Worm (Caenorhabditis elegans) whole organism, midembryonic: Measurements from ENCODE around the gene H40L08.2.

Experiments used
- T22C8.4 ChIP-seq: fragments of 200-800 bp; sonication (Bioruptor generic); IDR thresholded peaks from 2 replicates; pipeline ENCODE4 v1.3.6; 2022; ENCODE audit warnings: missing genetic modification characterization, missing compliant biosample characterization
- cog-1 ChIP-seq: sonication (generic microtip); optimal IDR thresholded peaks from 2 replicates; lab custom pipeline; 2016; ENCODE audit warnings: missing genetic modification characterization, missing compliant biosample characterization
- flt-1 ChIP-seq: fragments of 200-800 bp; sonication (Bioruptor generic); IDR thresholded peaks from 2 replicates; pipeline ENCODE4 v1.3.6; 2022; ENCODE audit warnings: missing genetic modification characterization, missing compliant biosample characterization
- klf-2 ChIP-seq: fragments of 200-800 bp; sonication (Bioruptor generic); conservative IDR thresholded peaks from 2 replicates; pipeline ENCODE4 v1.3.6; 2022; ENCODE audit warnings: missing genetic modification reagents, missing genetic modification characterization, missing compliant biosample characterization
- med-1 ChIP-seq: sonication (generic microtip); optimal IDR thresholded peaks from 2 replicates; lab custom pipeline; 2017; ENCODE audit warnings: missing genetic modification characterization, mild to moderate bottlenecking, missing compliant biosample characterization, antibody characterized with exemption, missing genetic modification reagents; ENCODE audit not compliant: insufficient read depth
- ref-1 ChIP-seq: fragments of 200-800 bp; sonication (Bioruptor generic); conservative IDR thresholded peaks from 2 replicates; pipeline ENCODE4 v1.3.6; 2022; ENCODE audit warnings: missing genetic modification reagents, missing genetic modification characterization, missing compliant biosample characterization
- tab-1 ChIP-seq: fragments of 200-800 bp; sonication (Bioruptor generic); IDR thresholded peaks from 2 replicates; pipeline ENCODE4 v1.3.6; 2022; ENCODE audit warnings: missing genetic modification characterization, missing compliant biosample characterization
- ztf-23 ChIP-seq: fragments of 200-800 bp; sonication (Bioruptor generic); IDR thresholded peaks from 2 replicates; pipeline ENCODE4 v1.3.6; 2022; ENCODE audit warnings: missing genetic modification reagents, missing genetic modification characterization, missing compliant biosample characterization
- ztf-29 ChIP-seq: fragments of 200-800 bp; sonication (Bioruptor generic); IDR thresholded peaks from 2 replicates; pipeline ENCODE4 v1.3.6; 2022; ENCODE audit warnings: missing genetic modification reagents, missing genetic modification characterization, missing compliant biosample characterization

ce11 chrX:15027566-15027965 is 50.0 kb downstream of the H40L08.2 start:
- TF ChIP-seq klf-2 (GFP tag; lab: Robert Waterston, UW) (no peak), cog-1 (tag; lab: Kevin White, UChicago) (no peak), med-1 (GFP tag; lab: Kevin White, UChicago) (no peak), T22C8.4 (GFP tag; lab: Robert Waterston, UW) (no peak), flt-1 (GFP tag; lab: Robert Waterston, UW) (no peak), ztf-29 (GFP tag; lab: Robert Waterston, UW) (no peak), tab-1 (GFP tag; lab: Robert Waterston, UW) (no peak), ztf-23 (GFP tag; lab: Robert Waterston, UW) (no peak), ref-1 (no peak)
